Worm (Caenorhabditis elegans) whole organism, L4/young adult: ENCODE data around the gene mrpl-10.

Experiments used
- W03F9.2 ChIP-seq: fragments of 150-350 bp; optimal IDR thresholded peaks from 2 replicates; lab custom pipeline; 2014; ENCODE audit warnings: missing biosample characterization, missing genetic modification characterization
- dao-5 ChIP-seq: sonication (generic microtip); optimal IDR thresholded peaks from 2 replicates; lab custom pipeline; 2016; ENCODE audit warnings: missing genotype, missing genetic modification characterization, moderate library complexity, missing compliant biosample characterization
- him-1 ChIP-seq: sonication (generic microtip); optimal IDR thresholded peaks from 2 replicates; lab custom pipeline; 2016; ENCODE audit warnings: missing genotype, missing genetic modification reagents, missing genetic modification characterization, missing compliant biosample characterization

Gene mrpl-10

DNA sequence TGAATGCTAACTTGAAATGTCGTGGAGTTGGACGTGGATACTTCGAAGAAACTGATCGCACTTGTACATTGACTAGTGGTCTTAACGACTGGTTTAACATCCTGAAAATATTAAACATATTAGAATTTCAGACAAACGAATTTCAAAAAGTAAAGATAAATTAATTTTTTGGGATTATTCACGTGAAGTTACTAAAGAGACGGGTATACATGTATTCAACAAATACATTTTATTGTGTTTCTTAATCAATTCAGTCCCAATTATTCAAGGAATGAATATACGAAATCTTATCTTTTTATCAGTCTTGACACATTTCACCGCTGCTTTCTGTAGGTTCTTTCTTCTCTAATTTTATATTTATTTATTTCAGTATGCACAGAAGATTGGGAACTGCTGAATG is at the start of gene mrpl-10, which contains the start of gene clec-142:
mrpl-10 (minus strand) TSS at position 101 of the 400 bp plus-strand sequence.
clec-142 (plus strand) TSS at position 264 of the 400 bp plus-strand sequence.
- TF ChIP-seq W03F9.2 (tag; lab: Kevin White, UChicago): no peak

DNA sequence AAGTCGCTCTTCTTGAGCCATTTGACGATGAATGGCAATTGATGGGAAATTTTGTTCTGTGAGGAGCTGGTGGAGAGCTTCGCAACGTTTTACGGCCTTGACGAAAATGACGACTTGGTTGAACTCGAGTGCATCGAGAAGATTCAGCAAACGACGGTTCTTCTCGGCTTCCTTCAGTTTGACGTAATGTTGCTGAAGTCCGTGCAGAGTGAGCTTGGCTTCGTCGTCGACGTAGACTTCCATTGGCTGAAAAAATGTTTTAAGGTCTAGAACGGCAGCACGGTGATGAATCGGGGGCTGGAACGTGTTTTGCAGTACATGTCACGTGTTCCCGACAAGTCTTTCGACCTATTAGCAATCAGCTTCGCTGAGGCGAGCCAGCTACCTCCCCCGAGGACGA is 49.1 kb upstream of the mrpl-10 start:
- TF ChIP-seq dao-5 (tag; lab: Kevin White, UChicago): no peak
- no peak for TF ChIP-seq him-1 (tag; lab: Kevin White, UChicago)
- TF ChIP-seq W03F9.2 (tag; lab: Kevin White, UChicago): no peak

DNA sequence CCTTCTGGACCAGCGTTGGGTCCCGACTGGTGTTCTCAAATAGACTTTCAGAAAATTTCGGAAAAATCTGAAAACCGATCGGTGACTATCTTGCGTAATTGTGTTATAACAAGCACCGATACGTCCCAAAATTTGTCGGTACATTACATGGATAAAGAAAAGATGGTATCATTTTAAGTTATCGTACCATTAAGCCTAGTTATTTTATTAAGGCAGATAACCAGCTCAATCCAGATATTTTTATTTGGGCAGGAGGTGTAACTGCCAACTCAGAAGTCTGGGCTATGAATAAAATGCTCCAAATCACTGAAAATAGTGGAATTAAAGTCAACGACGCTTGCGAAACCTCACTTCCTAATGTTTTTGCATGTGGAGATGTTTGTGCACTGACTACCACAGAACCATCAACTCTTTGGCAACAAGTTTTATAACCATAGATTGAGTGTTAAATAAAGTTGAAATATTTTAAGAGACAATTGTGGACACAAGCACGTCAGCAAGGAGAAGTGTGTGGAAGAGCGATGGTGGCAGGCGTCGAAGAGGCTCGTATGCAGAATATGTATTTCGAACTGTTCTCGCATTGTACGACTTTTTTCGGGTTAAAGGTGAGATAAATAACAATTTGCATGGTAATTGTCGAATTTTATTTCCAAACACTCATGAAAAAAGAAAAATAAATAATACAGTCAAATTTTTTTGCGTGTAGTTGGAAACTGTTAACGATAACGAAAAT is 48.1 kb upstream of the mrpl-10 start:
- TF ChIP-seq dao-5 (tag; lab: Kevin White, UChicago): no peak

DNA sequence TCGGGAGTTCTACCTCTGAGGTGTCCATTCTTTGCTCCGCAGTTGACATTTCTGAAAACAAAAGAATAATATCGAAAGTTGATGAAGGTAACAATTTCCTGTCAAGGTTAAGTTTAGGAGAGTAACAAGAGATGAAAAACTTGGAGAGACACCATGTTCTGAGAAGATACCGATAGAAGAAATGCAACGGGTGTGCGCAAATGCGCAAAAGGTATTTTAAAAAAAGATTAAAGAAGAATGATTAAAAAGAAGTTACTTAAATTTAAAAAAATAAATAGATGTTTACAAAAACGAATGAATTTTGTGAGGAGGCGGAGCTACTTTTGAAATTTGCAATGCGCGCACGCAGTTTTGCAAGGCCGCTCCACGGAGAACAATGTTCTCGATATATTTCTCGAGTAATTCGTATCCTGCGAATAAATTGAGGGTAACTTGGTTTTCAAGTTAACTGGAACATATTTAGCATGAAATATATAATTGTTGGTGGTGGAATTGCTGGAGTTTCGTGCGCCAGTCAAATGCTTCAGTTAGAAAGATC is 46.8 kb upstream of the mrpl-10 start, which contains the start of the genes ran-3 and C26D10.3:
ran-3 (minus strand) TSS at position 51 of the 538 bp plus-strand sequence.
C26D10.3 (plus strand) TSS at position 385 of the 538 bp plus-strand sequence.
- peak; percentile 40 for TF ChIP-seq W03F9.2 (tag; lab: Kevin White, UChicago)
- no peak for TF ChIP-seq dao-5 (tag; lab: Kevin White, UChicago)

DNA sequence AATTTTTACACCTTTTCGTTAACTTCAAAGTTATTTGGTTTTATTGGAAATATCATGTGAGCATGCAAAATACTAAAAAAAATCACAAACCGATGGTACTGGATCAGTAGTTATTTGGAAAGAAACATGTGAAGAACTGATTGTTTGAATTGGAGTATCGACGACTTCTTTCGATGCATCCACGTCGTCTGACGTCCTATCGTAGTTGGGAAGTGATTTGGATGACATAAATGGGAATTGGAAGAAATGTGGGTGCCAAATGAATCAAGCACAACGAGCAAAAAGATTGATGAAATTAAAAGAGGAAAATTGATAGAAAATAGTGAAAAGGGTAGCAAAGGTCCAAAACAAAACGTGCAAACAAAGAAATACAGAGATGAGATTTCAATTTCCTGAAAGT is 42.9 kb upstream of the mrpl-10 start, which contains the start of gene shw-1:
shw-1 (minus strand) TSS at position 228 of the 400 bp plus-strand sequence.
- TF ChIP-seq W03F9.2 (tag; lab: Kevin White, UChicago): no peak
- no peak for TF ChIP-seq dao-5 (tag; lab: Kevin White, UChicago)
- TF ChIP-seq him-1 (tag; lab: Kevin White, UChicago): no peak

DNA sequence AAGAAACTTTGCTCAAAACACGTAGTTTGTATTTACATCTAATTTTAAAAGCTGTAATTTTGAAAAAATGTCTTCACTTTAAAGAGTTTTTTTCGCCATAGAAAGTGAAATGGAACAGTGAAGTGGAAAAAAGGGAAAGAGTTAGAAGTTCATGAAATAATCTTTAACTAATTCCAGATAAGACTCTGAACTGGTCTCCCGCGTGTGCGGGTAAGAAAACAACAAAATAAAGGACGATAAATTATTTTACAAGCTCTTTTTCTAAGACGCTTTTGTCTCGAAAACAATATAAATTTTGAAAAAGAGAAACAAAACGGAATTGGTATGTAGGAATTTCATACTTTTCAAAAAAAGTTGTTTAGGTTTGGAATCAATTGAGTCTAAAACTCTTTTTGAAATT is 38.4 kb upstream of the mrpl-10 start:
- TF ChIP-seq W03F9.2 (tag; lab: Kevin White, UChicago): no peak
- no peak for TF ChIP-seq him-1 (tag; lab: Kevin White, UChicago)
- no peak for TF ChIP-seq dao-5 (tag; lab: Kevin White, UChicago)

DNA sequence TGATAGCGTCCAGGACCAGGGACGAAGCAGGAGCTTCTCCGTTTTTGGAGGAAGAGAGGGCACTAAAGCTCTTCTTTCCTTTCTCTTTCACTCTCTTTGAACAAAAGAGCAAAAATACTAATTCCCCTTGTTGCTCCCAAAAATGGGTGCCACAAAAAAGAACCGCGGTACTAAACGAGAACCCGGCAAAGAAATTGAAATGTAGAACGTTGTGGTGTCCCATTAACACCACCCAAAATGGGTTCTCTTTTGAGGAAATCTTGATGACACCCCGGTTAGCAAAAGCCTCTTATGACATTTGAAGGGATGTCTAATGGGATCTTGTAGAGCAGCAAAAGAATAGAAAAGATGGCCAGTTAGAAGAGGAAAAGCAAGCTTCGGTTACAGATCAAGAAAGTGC is 36.5 kb upstream of the mrpl-10 start:
- TF ChIP-seq W03F9.2 (tag; lab: Kevin White, UChicago) (no peak), him-1 (tag; lab: Kevin White, UChicago) (no peak), dao-5 (tag; lab: Kevin White, UChicago) (no peak)

DNA sequence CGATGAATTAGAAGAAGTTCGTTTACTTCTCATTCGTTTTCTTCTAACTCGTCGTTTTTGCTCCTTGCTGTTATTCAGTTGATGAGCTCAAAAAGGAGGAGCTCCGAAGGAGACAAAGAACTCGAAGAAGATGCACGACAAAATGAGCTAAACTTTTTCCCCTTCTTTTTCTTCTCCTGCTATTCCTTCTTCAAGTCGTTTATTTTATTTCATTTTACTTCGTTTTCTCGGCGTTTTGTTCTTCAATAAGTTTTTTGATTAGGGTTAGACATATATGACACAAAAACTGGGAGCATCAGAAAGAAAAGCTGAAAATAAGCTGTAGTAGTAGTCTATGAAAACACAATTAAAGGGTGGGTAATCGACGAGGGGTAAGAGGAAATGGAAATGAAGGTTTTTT is 33.7 kb upstream of the mrpl-10 start:
- TF ChIP-seq W03F9.2 (tag; lab: Kevin White, UChicago) (no peak), dao-5 (tag; lab: Kevin White, UChicago) (no peak), him-1 (tag; lab: Kevin White, UChicago) (no peak)

DNA sequence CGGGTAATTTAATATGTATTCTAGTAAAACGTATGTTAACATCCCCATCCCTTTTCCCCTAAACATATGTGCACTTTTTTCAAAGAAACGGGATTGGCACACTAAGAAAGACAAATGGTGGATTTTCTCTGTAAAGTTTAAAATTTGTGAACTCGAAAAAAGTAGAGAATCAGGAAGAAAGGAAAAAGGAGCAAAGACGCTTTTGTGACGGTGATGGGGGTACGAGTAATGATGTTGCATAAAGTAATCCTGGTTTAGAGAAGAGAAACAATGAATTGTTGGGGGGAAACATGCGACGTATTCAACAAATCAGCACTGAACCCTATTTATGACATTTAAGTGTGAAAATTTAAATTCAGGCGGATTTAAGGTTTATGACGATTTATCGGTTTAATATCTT is 33.2 kb upstream of the mrpl-10 start:
- no peak for TF ChIP-seq him-1 (tag; lab: Kevin White, UChicago)
- no peak for TF ChIP-seq dao-5 (tag; lab: Kevin White, UChicago)
- TF ChIP-seq W03F9.2 (tag; lab: Kevin White, UChicago): no peak

DNA sequence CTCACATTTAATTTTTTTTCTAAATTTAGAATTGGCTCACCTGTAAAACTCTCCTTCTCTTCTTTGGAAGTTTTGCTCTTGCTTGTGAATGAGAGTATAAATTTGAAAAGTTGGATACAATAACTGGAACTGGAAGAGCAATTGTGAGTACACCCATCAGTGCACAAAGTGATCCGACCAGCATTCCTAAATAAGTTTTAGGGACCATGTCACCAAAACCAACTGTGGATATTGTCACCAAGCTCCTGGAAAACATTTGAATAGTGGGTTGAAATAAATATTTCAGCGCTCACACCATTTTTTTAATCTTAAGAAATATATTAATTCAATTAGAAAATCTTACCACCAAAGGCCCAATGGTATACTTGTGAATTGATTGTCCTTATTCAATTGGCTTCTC is 30.0 kb upstream of the mrpl-10 start:
- TF ChIP-seq W03F9.2 (tag; lab: Kevin White, UChicago): no peak
- no peak for TF ChIP-seq dao-5 (tag; lab: Kevin White, UChicago)
- no peak for TF ChIP-seq him-1 (tag; lab: Kevin White, UChicago)

DNA sequence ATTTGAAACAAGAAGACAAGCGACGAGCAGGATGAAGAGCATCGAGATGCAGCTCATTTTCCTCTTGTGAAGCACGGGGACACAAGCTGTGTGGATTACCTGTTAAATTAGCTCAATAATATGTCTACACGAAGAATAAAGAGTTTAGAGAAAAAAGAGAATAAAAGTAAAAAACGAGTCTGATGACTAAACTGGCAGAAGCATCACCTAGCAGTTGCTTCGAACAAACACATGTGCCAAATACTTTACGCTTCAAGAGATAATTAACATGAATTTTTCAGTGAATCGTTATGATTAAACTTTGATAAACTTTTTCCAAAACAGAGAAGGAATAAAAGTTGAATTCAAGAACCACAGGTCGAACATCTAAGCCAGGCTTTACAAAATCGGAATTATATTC is 17.0 kb upstream of the mrpl-10 start, which contains the start of gene nlp-55:
nlp-55 (minus strand) TSS at position 101 of the 400 bp plus-strand sequence.
- TF ChIP-seq him-1 (tag; lab: Kevin White, UChicago) (no peak), dao-5 (tag; lab: Kevin White, UChicago) (no peak), W03F9.2 (tag; lab: Kevin White, UChicago) (no peak)

DNA sequence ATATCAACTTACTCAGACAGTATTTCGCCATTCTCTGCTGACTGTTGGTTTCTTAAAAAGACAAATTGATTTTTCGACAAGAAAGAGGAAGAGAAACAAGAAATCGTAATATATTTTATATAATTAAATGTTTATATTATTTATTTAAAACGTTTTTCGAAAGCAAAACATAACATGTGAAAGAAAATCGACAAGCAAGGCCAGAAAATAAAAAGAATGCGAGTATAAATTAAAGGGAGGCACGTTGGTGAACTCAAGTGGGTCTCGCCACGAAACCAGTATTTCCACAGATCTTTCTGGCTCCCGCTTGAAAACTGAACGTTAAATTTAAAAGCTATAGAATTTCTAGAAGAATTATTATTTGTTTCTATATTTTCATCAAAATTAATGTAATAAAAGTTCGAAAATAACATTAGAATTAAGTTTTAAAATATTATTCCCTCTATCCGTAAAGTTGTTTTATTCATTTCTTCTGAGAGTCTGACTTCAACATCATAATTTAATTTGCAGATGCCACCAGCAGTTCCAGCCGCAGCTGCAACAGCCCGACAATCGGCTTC is 4.9 kb upstream of the mrpl-10 start, which contains the start of the genes nst-1 and cct-4:
nst-1 (minus strand) TSS at position 51 of the 560 bp plus-strand sequence.
cct-4 (plus strand) TSS at position 510 of the 560 bp plus-strand sequence.
- TF ChIP-seq W03F9.2 (tag; lab: Kevin White, UChicago): peak; percentile 61
- TF ChIP-seq him-1 (tag; lab: Kevin White, UChicago): no peak

DNA sequence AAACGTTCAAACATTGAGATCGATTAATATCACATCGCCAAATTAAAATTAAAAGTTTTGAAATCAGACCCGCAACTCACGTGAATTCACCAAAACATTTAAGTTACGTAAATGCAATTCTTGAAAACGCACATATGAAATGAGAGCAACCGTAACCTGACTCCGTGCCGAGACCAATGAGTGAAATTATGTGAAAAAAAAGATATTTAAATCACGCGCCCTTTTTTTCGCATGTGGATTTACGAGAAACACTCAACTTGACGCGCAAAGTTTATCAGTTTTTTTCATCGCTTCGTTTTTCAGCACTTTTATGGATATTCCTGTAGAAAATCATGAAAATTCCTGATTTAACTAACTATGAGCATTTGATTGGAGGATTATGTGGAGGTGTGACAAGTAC is 2.3 kb downstream of the mrpl-10 start, which contains the start of the genes gei-14 and slc-25A32:
gei-14 (minus strand) TSS at position 175 of the 400 bp plus-strand sequence.
slc-25A32 (plus strand) TSS at position 242 of the 400 bp plus-strand sequence.
- no peak for TF ChIP-seq dao-5 (tag; lab: Kevin White, UChicago)
- peak; percentile 62 for TF ChIP-seq W03F9.2 (tag; lab: Kevin White, UChicago)
